Fruit fly (Drosophila melanogaster): Measurements from ENCODE around the gene CG15147.

CG15147 gene

dm6 chr2L:17582994-17583393 lies 43.2 kb downstream of the CG15147 start (continued):
- TF ChIP-seq sc (optimal IDR thresholded peaks at IDR 0.05) (no peak), sc (GFP tag; optimal IDR thresholded peaks at IDR 0.05) (peak; percentile 36), CG3838 (GFP tag; optimal IDR thresholded peaks at IDR 0.05) (no peak), chn (GFP tag; optimal IDR thresholded peaks at IDR 0.05) (no peak), HLHmδ (GFP tag; optimal IDR thresholded peaks at IDR 0.05) (no peak), Xrp1 (GFP tag; IDR thresholded peaks at IDR 0.05) (no peak; the same call in 1 of the 2 replicates), CHES-1-like (GFP tag; optimal IDR thresholded peaks at IDR 0.05) (peak; percentile 28), gem (tag; optimal IDR thresholded peaks at IDR 0.05) (peak; percentile 77), CG9932 (GFP tag; IDR thresholded peaks at IDR 0.05) (no peak), eyg (GFP tag; optimal IDR thresholded peaks at IDR 0.05) (no peak), bowl (GFP tag; IDR thresholded peaks at IDR 0.05) (no peak), CG34376 (GFP tag; optimal IDR thresholded peaks at IDR 0.05) (no peak), kni (GFP tag; optimal IDR thresholded peaks at IDR 0.05) (no peak), CG10209 (GFP tag; optimal IDR thresholded peaks at IDR 0.05) (peak; percentile 42), CG32767 (GFP tag; IDR thresholded peaks at IDR 0.05) (no peak), CG2712 (tag; optimal IDR thresholded peaks at IDR 0.05) (peak; percentile 35), nom (GFP tag; optimal IDR thresholded peaks at IDR 0.05) (no peak), Dek (tag; optimal IDR thresholded peaks at IDR 0.05) (no peak), CG7963 (GFP tag; IDR thresholded peaks at IDR 0.05; ENCODE audit: partially characterized antibody) (no peak), Abd-B (GFP tag; optimal IDR thresholded peaks at IDR 0.05) (peak; percentile 26), exex (tag; optimal IDR thresholded peaks at IDR 0.05) (no peak), CG4617 (GFP tag; optimal IDR thresholded peaks at IDR 0.05; ENCODE audit: borderline replicate concordance) (peak; percentile 6), CG31365 (tag; optimal IDR thresholded peaks at IDR 0.05) (no peak), CG17385 (GFP tag; optimal IDR thresholded peaks at IDR 0.05) (peak; percentile 31), prd (optimal IDR thresholded peaks at IDR 0.05) (no peak), prd (GFP tag; IDR thresholded peaks at IDR 0.05) (peak; percentile 37; the same call in 1 of the 3 replicates), CG17612 (GFP tag; IDR thresholded peaks at IDR 0.05) (no peak), ab (GFP tag; optimal IDR thresholded peaks at IDR 0.05) (no peak), dysf (GFP tag; IDR thresholded peaks at IDR 0.05) (peak; percentile 37; the same call in 1 of the 3 replicates), wdn (GFP tag; IDR thresholded peaks at IDR 0.05) (no peak), hth (optimal IDR thresholded peaks at IDR 0.05) (no peak), Ada2b (GFP tag; IDR thresholded peaks at IDR 0.05) (no peak), CG1792 (GFP tag; optimal IDR thresholded peaks at IDR 0.05) (no peak), CG30431 (GFP tag; optimal IDR thresholded peaks at IDR 0.05) (peak; percentile 12), gcm (GFP tag; optimal IDR thresholded peaks at IDR 0.05) (peak; percentile 54), CG3847 (GFP tag; IDR thresholded peaks at IDR 0.05) (no peak), Oli (tag; optimal IDR thresholded peaks at IDR 0.05) (peak; percentile 88), vfl (GFP tag; optimal IDR thresholded peaks at IDR 0.05) (no peak), CG3726 (GFP tag; IDR thresholded peaks at IDR 0.05) (no peak), ap (GFP tag; IDR thresholded peaks at IDR 0.05) (no peak), lola (GFP tag; optimal IDR thresholded peaks at IDR 0.05) (peak in 1 of 3 experiments; percentile 60), Xbp1 (GFP tag; optimal IDR thresholded peaks at IDR 0.05) (peak; percentile 50), CG15601 (tag; optimal IDR thresholded peaks at IDR 0.05) (peak; percentile 44), Usf (GFP tag; optimal IDR thresholded peaks at IDR 0.05) (no peak), CG14050 (GFP tag; IDR thresholded peaks at IDR 0.05) (no peak), CG14667 (GFP tag; IDR thresholded peaks at IDR 0.05) (no peak), Doc2 (GFP tag; IDR thresholded peaks at IDR 0.05) (no peak), CG14710 (tag; optimal IDR thresholded peaks at IDR 0.05) (peak; percentile 0), ssp (GFP tag; IDR thresholded peaks at IDR 0.05) (no peak), phol (tag; optimal IDR thresholded peaks at IDR 0.05) (peak; percentile 21), oc (tag; optimal IDR thresholded peaks at IDR 0.05) (peak; percentile 68), NFAT (GFP tag; IDR thresholded peaks at IDR 0.05) (no peak)
